Fruit fly (Drosophila melanogaster): ENCODE results near the gene CG6686.

CG6686 gene

dm6 chr2L:11987945-11988344, at the start of gene CG6686, which contains the start of gene CG34163 (continued):
- no peak for TF ChIP-seq dan (GFP tag; IDR thresholded peaks at IDR 0.05)
- no peak for TF ChIP-seq CG15011 (GFP tag; optimal IDR thresholded peaks at IDR 0.05)
- no peak for TF ChIP-seq sens-2 (GFP tag; IDR thresholded peaks at IDR 0.05)
- no peak for TF ChIP-seq cwo (GFP tag; optimal IDR thresholded peaks at IDR 0.05)
- peak; percentile 47 for TF ChIP-seq CG12299 (tag; optimal IDR thresholded peaks at IDR 0.05)
- no peak for TF ChIP-seq CG10274 (GFP tag; optimal IDR thresholded peaks at IDR 0.05)
- TF ChIP-seq CG17829 (tag; optimal IDR thresholded peaks at IDR 0.05) = peak; percentile 39
- peak; percentile 88 for TF ChIP-seq CG17186 (GFP tag; optimal IDR thresholded peaks at IDR 0.05)
- no peak for TF ChIP-seq CG16815 (GFP tag; optimal IDR thresholded peaks at IDR 0.05)
- TF ChIP-seq Spps (tag; optimal IDR thresholded peaks at IDR 0.05) = no peak
- peak; percentile 69 for TF ChIP-seq nmo (GFP tag; optimal IDR thresholded peaks at IDR 0.05)
- TF ChIP-seq CG10979 (tag; optimal IDR thresholded peaks at IDR 0.05) = peak; percentile 34
- TF ChIP-seq CG16779 (GFP tag; IDR thresholded peaks at IDR 0.05) = no peak
- TF ChIP-seq h (optimal IDR thresholded peaks at IDR 0.05) = no peak
- peak; percentile 23 for TF ChIP-seq CG13424 (tag; optimal IDR thresholded peaks at IDR 0.05)
- peak; percentile 39; the same call in 1 of the 2 replicates for TF ChIP-seq CG10366 (GFP tag; IDR thresholded peaks at IDR 0.05)
- TF ChIP-seq CG15479 (GFP tag; optimal IDR thresholded peaks at IDR 0.05) = no peak
- no peak for TF ChIP-seq jigr1 (GFP tag; IDR thresholded peaks at IDR 0.05)
- TF ChIP-seq CG18476 (GFP tag; optimal IDR thresholded peaks at IDR 0.05) = peak; percentile 35
- TF ChIP-seq sd (tag; optimal IDR thresholded peaks at IDR 0.05) = no peak
- TF ChIP-seq CG14014 (GFP tag; IDR thresholded peaks at IDR 0.05) = no peak
- no peak for TF ChIP-seq D19A (tag; optimal IDR thresholded peaks at IDR 0.05)
- no peak for TF ChIP-seq CG3163 (GFP tag; optimal IDR thresholded peaks at IDR 0.05)
- TF ChIP-seq CG13894 (tag; optimal IDR thresholded peaks at IDR 0.05) = peak; percentile 54
- peak; percentile 47 for TF ChIP-seq ems (GFP tag; optimal IDR thresholded peaks at IDR 0.05)
- peak; percentile 26; the same call in 1 of the 2 replicates for TF ChIP-seq Ada2b (GFP tag; IDR thresholded peaks at IDR 0.05)
- peak; percentile 92 for TF ChIP-seq dm (GFP tag; optimal IDR thresholded peaks at IDR 0.05)
- TF ChIP-seq CG4617 (GFP tag; optimal IDR thresholded peaks at IDR 0.05; ENCODE audit: borderline replicate concordance) = peak; percentile 88
- peak; percentile 41; the same call in 1 of the 2 replicates for TF ChIP-seq CG14441 (GFP tag; IDR thresholded peaks at IDR 0.05)
- TF ChIP-seq toy (GFP tag; IDR thresholded peaks at IDR 0.05) = no peak
- TF ChIP-seq sna (GFP tag; IDR thresholded peaks at IDR 0.05; ENCODE audit: partially characterized antibody) = no peak
- TF ChIP-seq ftz-f1 (GFP tag; optimal IDR thresholded peaks at IDR 0.05) = peak; percentile 17
- TF ChIP-seq ken (GFP tag; IDR thresholded peaks at IDR 0.05) = no peak; the same call in 2 of the 3 replicates
- TF ChIP-seq Pdp1 (GFP tag; optimal IDR thresholded peaks at IDR 0.05) = peak in 1 of 2 experiments; percentile 66
- no peak for TF ChIP-seq CG17802 (tag; optimal IDR thresholded peaks at IDR 0.05)
- peak; percentile 34; the same call in 1 of the 2 replicates for TF ChIP-seq ara (GFP tag; IDR thresholded peaks at IDR 0.05)
- no peak for TF ChIP-seq nau (GFP tag; optimal IDR thresholded peaks at IDR 0.05)
- no peak for TF ChIP-seq Rx (GFP tag; IDR thresholded peaks at IDR 0.05)
- no peak for TF ChIP-seq sr (GFP tag; IDR thresholded peaks at IDR 0.05)
- TF ChIP-seq CG9215 (GFP tag; IDR thresholded peaks at IDR 0.05) = no peak
- TF ChIP-seq Hr51 (GFP tag; optimal IDR thresholded peaks at IDR 0.05) = peak in 1 of 2 experiments; percentile 54
- no peak for TF ChIP-seq gt (GFP tag; IDR thresholded peaks at IDR 0.05)
- no peak for TF ChIP-seq Mes4 (GFP tag; optimal IDR thresholded peaks at IDR 0.05)
- no peak for TF ChIP-seq CG16813 (GFP tag; IDR thresholded peaks at IDR 0.05; ENCODE audit: partially characterized antibody)
- no peak for TF ChIP-seq emc (GFP tag; optimal IDR thresholded peaks at IDR 0.05)
- no peak for TF ChIP-seq fd102C (GFP tag; optimal IDR thresholded peaks at IDR 0.05)
- TF ChIP-seq CG9797 (GFP tag; optimal IDR thresholded peaks at IDR 0.05) = peak; percentile 74
- no peak for TF ChIP-seq inv (GFP tag; IDR thresholded peaks at IDR 0.05; ENCODE audit: partially characterized antibody)
- TF ChIP-seq CG17328 (GFP tag; IDR thresholded peaks at IDR 0.05) = no peak
- peak; percentile 1 for TF ChIP-seq CG10543 (GFP tag; optimal IDR thresholded peaks at IDR 0.05)
- TF ChIP-seq gce (GFP tag; IDR thresholded peaks at IDR 0.05) = no peak

Data from whole organism, embryonic.